Fruit fly (Drosophila melanogaster) whole organism, larva: ENCODE data around the gene TwdlE.

Source experiments
- noc ChIP-seq: fragments of 200-800 bp; sonication (Bioruptor generic); optimal IDR thresholded peaks from 3 replicates; lab custom pipeline; 2019; ENCODE audit warnings: missing biosample characterization, mild to moderate bottlenecking, missing genetic modification characterization, moderate library complexity

The TwdlE gene

DNA sequence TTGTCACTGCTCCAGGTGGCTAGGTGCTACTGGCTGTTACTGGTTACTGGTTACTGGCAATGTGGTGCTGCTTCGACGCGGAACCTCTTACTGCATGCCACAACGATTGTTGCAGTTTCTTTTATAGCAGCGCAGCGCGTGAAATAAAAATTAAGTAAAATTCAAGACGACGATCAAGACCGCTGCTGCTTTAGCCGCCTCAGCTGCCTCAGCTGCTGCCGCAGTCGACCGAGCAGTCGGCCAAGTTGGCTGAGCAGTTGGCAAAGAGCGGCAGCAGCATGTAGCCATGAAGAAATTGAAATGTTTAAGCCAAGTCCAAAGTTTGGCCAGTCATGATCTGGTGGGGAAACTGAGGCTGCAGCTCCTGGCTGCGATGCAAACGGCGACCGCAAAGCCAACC is at the start of gene TwdlE:
TSS of gene TwdlE (minus strand) at position 101 of the 400 bp plus-strand sequence.
- TF ChIP-seq noc (tag; lab: Kevin White, UChicago): no peak

- no peak for TF ChIP-seq noc (tag; lab: Kevin White, UChicago)
These were observed 49.2 kb upstream of the TwdlE start for dm6 chr2L:7909854-7910253.

dm6 chr2L:7909327-7909804 is 48.7 kb upstream of the TwdlE start:
- TF ChIP-seq noc (tag; lab: Kevin White, UChicago): no peak

DNA sequence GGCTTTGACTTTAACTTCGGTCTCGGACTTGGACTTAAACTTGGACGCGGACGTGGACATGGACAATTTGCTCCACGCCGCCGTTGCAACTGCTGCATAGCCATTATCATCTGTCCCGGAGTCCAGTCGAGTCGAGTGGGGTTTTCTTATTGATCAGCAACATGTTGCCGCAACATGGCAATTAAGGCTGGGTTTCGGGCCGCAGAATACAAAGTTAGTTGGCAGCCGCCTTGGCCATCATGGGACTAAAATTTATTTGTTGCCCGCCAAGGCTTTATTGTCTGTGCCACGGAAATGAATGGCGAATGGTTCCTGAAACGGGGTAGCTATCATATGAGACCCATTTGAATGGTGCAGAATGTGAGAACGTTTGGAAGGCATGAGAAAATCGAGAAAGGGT is 41.2 kb upstream of the TwdlE start:
- TF ChIP-seq noc (tag; lab: Kevin White, UChicago): no peak

- TF ChIP-seq noc (tag; lab: Kevin White, UChicago): no peak
These were observed 39.3 kb upstream of the TwdlE start for dm6 chr2L:7899949-7900348.

- no peak for TF ChIP-seq noc (tag; lab: Kevin White, UChicago)
These were observed 38.5 kb upstream of the TwdlE start for dm6 chr2L:7899108-7899507.

dm6 chr2L:7898581-7898980 is 37.9 kb upstream of the TwdlE start:
- TF ChIP-seq noc (tag; lab: Kevin White, UChicago): no peak

dm6 chr2L:7897245-7897644 is 36.6 kb upstream of the TwdlE start:
- TF ChIP-seq noc (tag; lab: Kevin White, UChicago): no peak

DNA sequence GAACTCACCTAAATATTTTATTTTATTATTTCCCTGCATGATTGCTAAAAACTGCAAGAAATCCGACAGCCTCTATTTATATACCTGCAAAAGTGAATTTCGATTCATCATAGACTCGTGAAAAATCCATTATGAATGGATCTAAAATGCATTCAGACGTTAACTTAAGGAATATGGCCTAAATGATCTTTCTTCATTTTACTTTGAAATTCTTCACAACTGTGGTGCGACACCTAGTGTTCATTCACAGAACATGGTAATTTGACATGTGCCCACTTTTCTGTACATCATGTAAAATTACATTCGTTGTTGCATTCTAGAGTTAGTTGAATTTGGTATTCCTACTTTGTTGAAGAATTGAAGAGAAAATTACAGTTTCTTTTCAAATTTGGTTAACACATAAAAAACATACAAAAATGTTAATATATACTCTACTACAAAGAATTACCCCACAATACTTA is 30.0 kb upstream of the TwdlE start, which contains the start of gene Spn28Db:
TSS of gene Spn28Db (minus strand) at position 51 of the 461 bp plus-strand sequence.
- no peak for TF ChIP-seq noc (tag; lab: Kevin White, UChicago)

dm6 chr2L:7889029-7889428 is 28.4 kb upstream of the TwdlE start, which contains the start of gene Spn28Da:
Gene Spn28Da (minus strand): TSS chr2L:7889129.
- TF ChIP-seq noc (tag; lab: Kevin White, UChicago): no peak

DNA sequence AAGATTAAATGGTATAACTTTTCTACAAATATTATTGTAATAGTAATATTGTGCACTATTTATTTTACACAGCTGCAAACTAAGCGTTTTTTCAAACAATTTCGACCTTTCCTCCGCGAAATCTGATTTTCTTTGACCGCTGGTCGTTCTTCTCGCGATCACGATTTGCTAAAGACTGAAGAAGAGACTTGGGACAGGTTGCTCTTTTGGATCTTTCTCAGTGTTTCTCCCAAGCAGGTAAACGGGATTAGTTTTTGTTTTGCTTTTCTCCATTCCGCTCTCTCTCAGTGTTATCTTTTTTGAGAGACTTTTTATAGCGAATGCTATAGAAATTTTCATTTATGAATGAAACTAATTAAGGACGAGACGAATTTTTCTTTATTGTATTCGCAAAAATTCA is 26.7 kb upstream of the TwdlE start, which contains the start of gene CG7102:
TSS of gene CG7102 (minus strand) at position 181 of the 400 bp plus-strand sequence.
- no peak for TF ChIP-seq noc (tag; lab: Kevin White, UChicago)

dm6 chr2L:7885952-7886351 is 25.3 kb upstream of the TwdlE start:
- no peak for TF ChIP-seq noc (tag; lab: Kevin White, UChicago)

dm6 chr2L:7885271-7885670 is 24.6 kb upstream of the TwdlE start, which contains the start of the genes SmE and CG34132:
Gene SmE (minus strand): TSS chr2L:7885450.
Gene CG34132 (plus strand): TSS chr2L:7885503.
- TF ChIP-seq noc (tag; lab: Kevin White, UChicago): no peak

dm6 chr2L:7880458-7880857 is 19.8 kb upstream of the TwdlE start:
- TF ChIP-seq noc (tag; lab: Kevin White, UChicago): no peak

dm6 chr2L:7879292-7879894 is 18.8 kb upstream of the TwdlE start, which contains the start of gene spz3:
Gene spz3 (minus strand): TSS chr2L:7879552.
- no peak for TF ChIP-seq noc (tag; lab: Kevin White, UChicago)

DNA sequence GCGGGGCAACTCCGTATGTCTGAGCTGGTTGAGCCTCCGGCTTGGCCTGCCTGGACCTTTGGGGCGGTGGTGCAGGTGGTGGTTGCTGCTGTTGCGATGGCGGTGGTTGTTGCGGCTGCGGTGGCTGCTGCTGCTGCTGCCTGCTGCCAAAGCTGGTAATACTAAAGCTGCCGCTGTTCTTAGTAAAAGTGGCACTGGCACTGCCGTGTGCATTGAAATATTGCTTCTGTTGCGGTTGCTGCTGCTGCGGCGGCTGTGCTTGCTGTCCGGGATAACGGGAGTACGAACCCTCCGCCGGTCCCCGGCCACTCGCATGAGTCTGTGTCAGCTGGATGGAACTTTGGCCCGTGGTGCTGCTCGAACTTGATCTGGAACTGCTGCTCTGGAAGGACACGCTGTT is 17.7 kb upstream of the TwdlE start:
- TF ChIP-seq noc (tag; lab: Kevin White, UChicago): no peak
